Worm (Caenorhabditis elegans) whole organism, L3 larva: ENCODE data around the gene ceh-39.

Experiments
- R02D3.7 ChIP-seq: fragments of 150-350 bp; optimal IDR thresholded peaks from 2 replicates; lab custom pipeline; 2014; ENCODE audit warnings: missing biosample characterization, missing genetic modification characterization
- ZK546.5 ChIP-seq: sonication (generic microtip); optimal IDR thresholded peaks from 2 replicates; lab custom pipeline; 2017; ENCODE audit warnings: missing biosample characterization, missing genetic modification characterization
- ama-1 ChIP-seq: fragments of 150-350 bp; optimal IDR thresholded peaks from 2 replicates; lab custom pipeline; 2018
- ceh-16 ChIP-seq: sonication (generic microtip); optimal IDR thresholded peaks from 2 replicates; lab custom pipeline; 2017; ENCODE audit warnings: missing biosample characterization, missing genetic modification characterization
- ceh-28 ChIP-seq: fragments of 150-350 bp; optimal IDR thresholded peaks from 2 replicates; lab custom pipeline; 2014; ENCODE audit warnings: missing biosample characterization, missing genetic modification reagents, missing genetic modification characterization
- ceh-82 ChIP-seq: fragments of 150-350 bp; optimal IDR thresholded peaks from 2 replicates; lab custom pipeline; 2014; ENCODE audit warnings: missing biosample characterization, missing genetic modification characterization
- ceh-9 ChIP-seq: sonication (generic microtip); optimal IDR thresholded peaks from 2 replicates; lab custom pipeline; 2018; ENCODE audit warnings: missing biosample characterization, missing genetic modification characterization
- daf-12 ChIP-seq: fragments of 150-350 bp; optimal IDR thresholded peaks from 2 replicates; lab custom pipeline; 2014; ENCODE audit warnings: missing biosample characterization, missing genetic modification reagents, missing genetic modification characterization
- elt-1 ChIP-seq: fragments of 150-350 bp; optimal IDR thresholded peaks from 2 replicates; lab custom pipeline; 2014; ENCODE audit warnings: missing biosample characterization, missing genetic modification characterization
- elt-2 ChIP-seq: sonication (generic microtip); optimal IDR thresholded peaks from 2 replicates; lab custom pipeline; 2016; ENCODE audit warnings: missing genetic modification reagents, mild to moderate bottlenecking, missing genetic modification characterization, missing compliant biosample characterization
- elt-3 ChIP-seq, 3 experiments: fragments of 150-350 bp in 1 of 3; sonication (generic microtip) in 2 of 3; optimal IDR thresholded peaks; 2 replicates in 2 of 3; 4 replicates in 1 of 3; lab custom pipeline; 2014 to 2017; ENCODE audit warnings: missing biosample characterization in 3 of 3, missing genetic modification characterization in 3 of 3
- eor-1 ChIP-seq, 2 experiments: fragments of 150-350 bp; optimal IDR thresholded peaks; 2 replicates each; lab custom pipeline; 2014 to 2018; ENCODE audit warnings: missing biosample characterization in 2 of 2, missing genetic modification characterization in 2 of 2
- fkh-10 ChIP-seq: sonication (generic microtip); optimal IDR thresholded peaks from 2 replicates; lab custom pipeline; 2017; ENCODE audit warnings: missing biosample characterization, missing genetic modification reagents, missing genetic modification characterization
- fos-1 ChIP-seq: fragments of 150-350 bp; optimal IDR thresholded peaks from 2 replicates; lab custom pipeline; 2014; ENCODE audit warnings: missing biosample characterization, missing genetic modification characterization
- hmg-11 ChIP-seq: sonication (generic microtip); optimal IDR thresholded peaks from 2 replicates; lab custom pipeline; 2016; ENCODE audit warnings: missing genetic modification characterization, missing compliant biosample characterization
- jun-1 ChIP-seq: fragments of 150-350 bp; optimal IDR thresholded peaks from 2 replicates; lab custom pipeline; 2014; ENCODE audit warnings: missing biosample characterization, missing genetic modification reagents, missing genetic modification characterization
- lin-15B ChIP-seq: fragments of 150-350 bp; optimal IDR thresholded peaks from 2 replicates; lab custom pipeline; 2014; ENCODE audit warnings: missing biosample characterization, missing genetic modification characterization
- lin-39 ChIP-seq: fragments of 150-350 bp; optimal IDR thresholded peaks from 2 replicates; lab custom pipeline; 2018; ENCODE audit warnings: missing biosample characterization, missing genetic modification reagents, missing genetic modification characterization
- lsy-12 ChIP-seq: sonication (generic microtip); optimal IDR thresholded peaks from 2 replicates; lab custom pipeline; 2016; ENCODE audit warnings: mild to moderate bottlenecking, missing genetic modification characterization, missing compliant biosample characterization
- mdl-1 ChIP-seq: fragments of 150-350 bp; optimal IDR thresholded peaks from 2 replicates; lab custom pipeline; 2014; ENCODE audit warnings: missing biosample characterization, missing genetic modification characterization
- mml-1 ChIP-seq: fragments of 150-350 bp; sonication (generic microtip); optimal IDR thresholded peaks from 3 replicates; lab custom pipeline; 2014; ENCODE audit warnings: missing biosample characterization, missing genetic modification characterization
- nfya-1 ChIP-seq: sonication (generic microtip); optimal IDR thresholded peaks from 2 replicates; lab custom pipeline; 2017; ENCODE audit warnings: missing genetic modification characterization, mild to moderate bottlenecking, missing compliant biosample characterization, antibody characterized with exemption, moderate library complexity; ENCODE audit not compliant: insufficient read depth
- nhr-12 ChIP-seq: fragments of 150-350 bp; optimal IDR thresholded peaks from 2 replicates; lab custom pipeline; 2014; ENCODE audit warnings: missing biosample characterization, missing genetic modification characterization
- nhr-23 ChIP-seq: fragments of 150-350 bp; optimal IDR thresholded peaks from 2 replicates; lab custom pipeline; 2014; ENCODE audit warnings: missing biosample characterization, missing genetic modification reagents, missing genetic modification characterization
- nhr-237 ChIP-seq: fragments of 150-350 bp; optimal IDR thresholded peaks from 2 replicates; lab custom pipeline; 2014; ENCODE audit warnings: missing biosample characterization, missing genetic modification characterization
- nhr-25 ChIP-seq: sonication (generic microtip); optimal IDR thresholded peaks from 2 replicates; lab custom pipeline; 2017; ENCODE audit warnings: missing biosample characterization, missing genetic modification characterization
- nhr-28 ChIP-seq: fragments of 150-350 bp; optimal IDR thresholded peaks from 2 replicates; lab custom pipeline; 2014; ENCODE audit warnings: missing biosample characterization, missing genetic modification characterization
- nhr-43 ChIP-seq: sonication (generic microtip); optimal IDR thresholded peaks from 2 replicates; lab custom pipeline; 2016; ENCODE audit warnings: mild to moderate bottlenecking, missing genetic modification characterization, missing compliant biosample characterization; ENCODE audit not compliant: poor library complexity, severe bottlenecking
- nhr-67 ChIP-seq: fragments of 150-350 bp; optimal IDR thresholded peaks from 2 replicates; lab custom pipeline; 2014; ENCODE audit warnings: missing biosample characterization, missing genetic modification characterization
- pha-4 ChIP-seq: fragments of 150-350 bp; optimal IDR thresholded peaks from 2 replicates; lab custom pipeline; 2014; ENCODE audit warnings: missing biosample characterization, missing genetic modification reagents, missing genetic modification characterization
- pqm-1 ChIP-seq: fragments of 150-350 bp; optimal IDR thresholded peaks from 2 replicates; lab custom pipeline; 2017; ENCODE audit warnings: missing biosample characterization, missing genetic modification characterization, inconsistent platforms
- sea-2 ChIP-seq: fragments of 150-350 bp; sonication (generic microtip); optimal IDR thresholded peaks from 4 replicates; lab custom pipeline; 2014; ENCODE audit warnings: missing biosample characterization, missing genetic modification reagents, missing genetic modification characterization
- skn-1 ChIP-seq: fragments of 150-350 bp; optimal IDR thresholded peaks from 2 replicates; lab custom pipeline; 2014; ENCODE audit warnings: missing biosample characterization, missing genetic modification characterization
- tbx-2 ChIP-seq: sonication (generic microtip); optimal IDR thresholded peaks from 2 replicates; lab custom pipeline; 2016; ENCODE audit warnings: mild to moderate bottlenecking, missing genetic modification characterization, missing compliant biosample characterization
- unc-39 ChIP-seq: sonication (generic microtip); optimal IDR thresholded peaks from 4 replicates; lab custom pipeline; 2017; ENCODE audit warnings: missing biosample characterization, missing genetic modification characterization
- unc-62 ChIP-seq: fragments of 150-350 bp; sonication (generic microtip); optimal IDR thresholded peaks from 4 replicates; lab custom pipeline; 2014; ENCODE audit warnings: missing biosample characterization, missing genetic modification reagents, missing genetic modification characterization
- zag-1 ChIP-seq: fragments of 150-350 bp; optimal IDR thresholded peaks from 2 replicates; lab custom pipeline; 2014; ENCODE audit warnings: missing biosample characterization, missing genetic modification characterization

ceh-39 gene

DNA sequence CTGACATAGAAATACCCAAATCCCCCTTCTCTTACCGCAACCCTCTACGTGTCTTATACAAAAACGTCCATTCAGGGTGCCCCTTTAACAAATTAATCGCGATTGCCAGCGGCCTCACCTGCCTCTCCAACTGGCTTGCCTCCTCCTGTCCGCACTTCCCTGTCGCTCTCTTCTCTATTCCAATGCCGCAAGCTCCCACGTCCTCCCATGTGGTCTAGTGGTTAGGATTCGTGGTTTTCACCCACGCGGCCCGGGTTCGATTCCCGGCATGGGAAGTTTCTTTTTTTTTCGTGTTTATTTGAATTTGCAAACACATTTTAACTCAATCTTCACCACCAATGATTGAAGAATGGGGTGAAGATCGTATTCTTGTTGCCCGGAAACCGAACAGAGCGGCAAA lies 2.6 kb upstream of the ceh-39 start:
- TF ChIP-seq mml-1 (tag; lab: Kevin White, UChicago): no peak
- no peak for TF ChIP-seq ceh-16 (tag; lab: Kevin White, UChicago)
- TF ChIP-seq hmg-11 (tag; lab: Kevin White, UChicago): peak; percentile 61
- TF ChIP-seq fkh-10 (GFP tag; lab: Kevin White, UChicago): no peak
- TF ChIP-seq nhr-12: no peak
- TF ChIP-seq ZK546.5: no peak
- TF ChIP-seq elt-2 (tag; lab: Kevin White, UChicago): peak; percentile 16
- TF ChIP-seq nhr-43 (tag; lab: Kevin White, UChicago): peak; percentile 67
- TF ChIP-seq nhr-67 (tag; lab: Kevin White, UChicago): no peak
- no peak for TF ChIP-seq pqm-1 (tag; lab: Kevin White, UChicago)
- TF ChIP-seq ceh-28 (tag; lab: Kevin White, UChicago): peak; percentile 33
- TF ChIP-seq nfya-1: peak; percentile 36
- TF ChIP-seq mdl-1: no peak
- no peak for TF ChIP-seq unc-62 (GFP tag; lab: Kevin White, UChicago)
- TF ChIP-seq lsy-12 (tag; lab: Kevin White, UChicago): peak; percentile 68
- peak; percentile 3 for TF ChIP-seq jun-1 (tag; lab: Kevin White, UChicago)
- TF ChIP-seq zag-1 (tag; lab: Kevin White, UChicago): no peak
- TF ChIP-seq fos-1 (tag; lab: Kevin White, UChicago): no peak
- TF ChIP-seq lin-39: no peak
- no peak for TF ChIP-seq elt-3 (tag; optimal IDR thresholded peaks at IDR 0.05; lab: Kevin White, UChicago)
- TF ChIP-seq ceh-9 (tag; lab: Kevin White, UChicago): no peak
- peak; percentile 61 for TF ChIP-seq tbx-2
- TF ChIP-seq eor-1 (tag; optimal IDR thresholded peaks at IDR 0.05; lab: Kevin White, UChicago): no peak
- TF ChIP-seq nhr-23 (tag; lab: Kevin White, UChicago): peak; percentile 6
- TF ChIP-seq pha-4 (tag; lab: Kevin White, UChicago): peak; percentile 37
- no peak for TF ChIP-seq unc-39 (tag; lab: Kevin White, UChicago)
- no peak for TF ChIP-seq elt-1 (tag; lab: Kevin White, UChicago)
- no peak for TF ChIP-seq ama-1 (lab: Kevin White, UChicago)
- TF ChIP-seq nhr-28 (tag; lab: Kevin White, UChicago): no peak
- TF ChIP-seq, all 47 proteins: peak for 10

DNA sequence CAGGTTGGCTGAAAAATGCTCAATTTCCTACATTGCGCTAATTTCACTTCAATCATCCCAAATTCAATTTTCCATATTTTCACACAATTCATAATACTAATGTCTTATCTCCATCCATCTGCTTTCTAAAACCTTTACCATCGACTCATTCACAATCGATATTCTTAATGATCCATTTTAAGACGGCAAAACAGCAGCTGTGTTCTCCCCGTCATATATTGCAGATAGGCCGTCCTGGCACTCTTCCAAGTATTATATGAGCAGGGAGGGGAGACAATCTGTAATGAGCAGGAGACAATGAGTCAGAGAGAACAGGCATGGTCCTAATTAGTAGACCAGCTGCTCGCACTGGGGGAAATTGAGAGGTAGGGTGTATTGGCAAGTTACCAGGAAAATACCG lies 1.8 kb upstream of the ceh-39 start:
- no peak for TF ChIP-seq eor-1 (tag; optimal IDR thresholded peaks at IDR 0.05; lab: Kevin White, UChicago)
- TF ChIP-seq nfya-1: no peak
- no peak for TF ChIP-seq daf-12 (tag; lab: Kevin White, UChicago)
- no peak for TF ChIP-seq nhr-28 (tag; lab: Kevin White, UChicago)
- no peak for TF ChIP-seq nhr-67 (tag; lab: Kevin White, UChicago)
- TF ChIP-seq R02D3.7 (tag; lab: Kevin White, UChicago): no peak
- no peak for TF ChIP-seq ZK546.5
- no peak for TF ChIP-seq ceh-82 (tag; lab: Kevin White, UChicago)
- TF ChIP-seq unc-62 (GFP tag; lab: Kevin White, UChicago): no peak
- no peak for TF ChIP-seq zag-1 (tag; lab: Kevin White, UChicago)
- no peak for TF ChIP-seq ceh-9 (tag; lab: Kevin White, UChicago)
- TF ChIP-seq nhr-237 (tag; lab: Kevin White, UChicago): no peak
- TF ChIP-seq sea-2 (GFP tag; lab: Kevin White, UChicago): no peak
- no peak for TF ChIP-seq nhr-12

DNA sequence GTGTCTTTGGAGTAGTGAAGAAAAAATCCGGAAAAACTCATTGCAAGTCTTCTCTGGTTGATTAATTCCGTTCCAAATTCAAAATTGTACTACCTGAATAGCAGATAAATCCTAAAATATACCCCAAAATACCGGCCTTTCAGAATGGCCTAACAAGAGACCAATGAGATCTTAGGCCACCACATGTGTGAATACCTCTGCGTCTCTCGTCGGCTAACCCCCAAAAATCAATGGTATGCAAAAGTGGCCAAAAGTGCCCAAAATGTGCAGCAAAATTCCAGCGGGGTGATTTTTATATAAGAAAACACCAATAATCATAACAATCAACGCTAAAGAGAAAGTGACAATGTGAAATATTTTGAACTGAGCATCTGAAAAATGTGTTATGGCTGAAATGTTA lies 2.4 kb downstream of the ceh-39 start, which contains the start of gene T26C11.9:
T26C11.9 (minus strand) TSS at position 254 of the 400 bp plus-strand sequence.
- TF ChIP-seq pha-4 (tag; lab: Kevin White, UChicago): peak; percentile 45
- TF ChIP-seq skn-1 (tag; lab: Kevin White, UChicago): no peak
- TF ChIP-seq nfya-1: peak; percentile 52
- peak; percentile 27 for TF ChIP-seq nhr-25 (tag; lab: Kevin White, UChicago)
- TF ChIP-seq nhr-23 (tag; lab: Kevin White, UChicago): peak; percentile 22
- peak; percentile 75 for TF ChIP-seq hmg-11 (tag; lab: Kevin White, UChicago)
- TF ChIP-seq ceh-28 (tag; lab: Kevin White, UChicago): peak; percentile 73
- TF ChIP-seq R02D3.7 (tag; lab: Kevin White, UChicago): no peak
- peak; percentile 75 for TF ChIP-seq lin-15B (tag; lab: Kevin White, UChicago)
